Worm (Caenorhabditis elegans): ENCODE data around the gene T15B7.14.

ce11 chrV:6876763-6877515 lies 41.8 kb upstream of the T15B7.14 start:
- TF ChIP-seq nhr-237 (tag; optimal IDR thresholded peaks at IDR 0.05): no peak
- no peak for TF ChIP-seq mdl-1 (tag; optimal IDR thresholded peaks at IDR 0.05)
- no peak for TF ChIP-seq elt-2 (tag; optimal IDR thresholded peaks at IDR 0.05)
- no peak for TF ChIP-seq nhr-11 (tag; optimal IDR thresholded peaks at IDR 0.05)
- TF ChIP-seq nhr-25 (tag; optimal IDR thresholded peaks at IDR 0.05): peak; percentile 67

All from whole organism, L3 larva.